Worm (Caenorhabditis elegans): ENCODE data around the gene tbx-41.

tbx-41 gene

ce11 chrX:1880665-1881064, 15.6 kb downstream of the tbx-41 start (continued):
- TF ChIP-seq sem-4 (tag; optimal IDR thresholded peaks at IDR 0.05) (no peak), gmeb-1 (tag; optimal IDR thresholded peaks at IDR 0.05) (peak; percentile 58), unc-55 (GFP tag; optimal IDR thresholded peaks at IDR 0.05) (peak; percentile 71), nhr-25 (tag; optimal IDR thresholded peaks at IDR 0.05) (no peak), nhr-10 (tag; optimal IDR thresholded peaks at IDR 0.05) (no peak), sma-3 (GFP tag; optimal IDR thresholded peaks at IDR 0.05) (peak; percentile 43), lin-13 (GFP tag; optimal IDR thresholded peaks at IDR 0.05) (peak; percentile 56)

DNA sequence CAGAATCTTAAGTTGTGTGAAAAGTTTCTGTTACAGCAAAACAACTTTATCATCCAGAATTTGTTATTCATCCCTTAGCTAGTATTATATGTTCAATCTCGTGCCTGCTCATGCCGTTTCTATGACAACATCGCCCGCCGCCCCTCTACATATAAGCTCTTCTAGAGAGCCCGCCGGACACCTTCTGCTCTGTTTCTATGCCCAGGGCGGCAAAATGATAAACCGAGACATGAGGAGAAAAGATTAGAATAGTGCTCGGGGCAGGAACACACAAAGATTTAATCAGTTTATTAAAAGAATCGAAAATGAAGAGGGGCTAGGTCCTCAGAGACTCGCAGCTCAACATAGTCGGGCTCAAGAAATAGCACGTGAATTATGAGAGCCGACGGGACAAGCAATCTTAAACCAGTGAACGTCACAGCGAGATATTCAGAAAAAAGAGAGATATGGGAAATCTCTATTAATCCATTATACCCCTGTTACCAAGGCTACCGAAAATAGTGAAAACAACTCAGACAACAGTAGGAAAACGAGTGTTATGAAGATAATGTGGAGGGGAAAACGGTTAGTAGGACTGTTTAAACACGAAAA, 23.5 kb downstream of the tbx-41 start:
- TF ChIP-seq unc-39 (tag; optimal IDR thresholded peaks at IDR 0.05) (no peak), sem-4 (tag; optimal IDR thresholded peaks at IDR 0.05) (peak; percentile 2), unc-55 (GFP tag; optimal IDR thresholded peaks at IDR 0.05) (peak; percentile 26), nhr-129 (tag; optimal IDR thresholded peaks at IDR 0.05) (peak; percentile 72), fos-1 (tag; optimal IDR thresholded peaks at IDR 0.05) (peak; percentile 5), sma-9 (GFP tag; optimal IDR thresholded peaks at IDR 0.05) (peak; percentile 24), sma-9 (tag; optimal IDR thresholded peaks at IDR 0.05) (no peak), F13H6.1 (tag; optimal IDR thresholded peaks at IDR 0.05) (peak; percentile 35), C34F6.9 (tag; optimal IDR thresholded peaks at IDR 0.05) (peak; percentile 43), nhr-6 (tag; optimal IDR thresholded peaks at IDR 0.05) (no peak), crh-2 (tag; optimal IDR thresholded peaks at IDR 0.05) (peak; percentile 56), gmeb-1 (tag; optimal IDR thresholded peaks at IDR 0.05) (peak; percentile 60), ztf-4 (tag; optimal IDR thresholded peaks at IDR 0.05) (peak; percentile 35), nhr-11 (tag; optimal IDR thresholded peaks at IDR 0.05) (no peak), elt-1 (tag; optimal IDR thresholded peaks at IDR 0.05) (no peak), skn-1 (tag; optimal IDR thresholded peaks at IDR 0.05) (no peak), ztf-11 (tag; optimal IDR thresholded peaks at IDR 0.05) (no peak), lin-11 (tag; optimal IDR thresholded peaks at IDR 0.05) (peak; percentile 80), R02D3.7 (tag; optimal IDR thresholded peaks at IDR 0.05) (no peak), lin-13 (GFP tag; optimal IDR thresholded peaks at IDR 0.05) (peak; percentile 57), nhr-77 (tag; optimal IDR thresholded peaks at IDR 0.05) (no peak), mab-5 (tag; optimal IDR thresholded peaks at IDR 0.05) (peak; percentile 30), nhr-21 (tag; optimal IDR thresholded peaks at IDR 0.05) (peak; percentile 71), Y55F3AM.14 (GFP tag; optimal IDR thresholded peaks at IDR 0.05) (no peak), ZK546.5 (tag; optimal IDR thresholded peaks at IDR 0.05) (peak; percentile 21), nhr-237 (tag; optimal IDR thresholded peaks at IDR 0.05) (peak; percentile 27), lsy-2 (tag; optimal IDR thresholded peaks at IDR 0.05) (peak; percentile 50 to 82)

DNA sequence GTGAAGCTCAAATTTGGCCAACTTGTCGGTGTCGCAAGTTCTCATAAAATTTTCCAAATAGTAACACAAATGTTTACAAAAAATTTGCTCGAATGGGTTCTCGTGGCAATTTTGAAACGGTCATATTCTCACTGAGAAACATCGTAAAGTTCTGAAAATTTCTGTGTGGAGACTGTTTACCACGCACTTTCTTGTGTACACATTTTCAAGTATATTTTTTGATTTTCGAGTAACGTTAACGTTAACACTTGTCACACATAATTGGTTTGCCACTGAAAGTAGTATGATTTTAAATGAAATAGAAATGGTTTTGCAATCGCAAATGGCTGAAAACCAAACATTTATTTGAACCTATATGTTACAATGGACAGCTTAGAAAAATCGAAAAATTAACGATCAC, 25.8 kb downstream of the tbx-41 start:
- TF ChIP-seq Y55F3AM.14 (GFP tag; optimal IDR thresholded peaks at IDR 0.05) (no peak), ztf-11 (tag; optimal IDR thresholded peaks at IDR 0.05) (no peak), nhr-11 (tag; optimal IDR thresholded peaks at IDR 0.05) (no peak), mdl-1 (tag; optimal IDR thresholded peaks at IDR 0.05) (no peak), sma-3 (GFP tag; optimal IDR thresholded peaks at IDR 0.05) (no peak), nhr-21 (tag; optimal IDR thresholded peaks at IDR 0.05) (no peak), egl-27 (tag; optimal IDR thresholded peaks at IDR 0.05) (no peak)

- TF ChIP-seq R02D3.7 (tag; optimal IDR thresholded peaks at IDR 0.05), result no peak
- no peak for TF ChIP-seq dmd-4 (tag; optimal IDR thresholded peaks at IDR 0.05)
- TF ChIP-seq ztf-1 (GFP tag; conservative IDR thresholded peaks at IDR 0.05), result no peak
- TF ChIP-seq ztf-11 (tag; optimal IDR thresholded peaks at IDR 0.05), result no peak
- TF ChIP-seq nhr-129 (tag; optimal IDR thresholded peaks at IDR 0.05), result no peak
- TF ChIP-seq nhr-6 (tag; optimal IDR thresholded peaks at IDR 0.05), result no peak
- no peak for TF ChIP-seq nhr-12 (tag; optimal IDR thresholded peaks at IDR 0.05)
- no peak for TF ChIP-seq alr-1 (tag; optimal IDR thresholded peaks at IDR 0.05)
- TF ChIP-seq lin-11 (tag; optimal IDR thresholded peaks at IDR 0.05), result no peak
- TF ChIP-seq unc-39 (tag; optimal IDR thresholded peaks at IDR 0.05), result no peak
- no peak for TF ChIP-seq elt-3 (tag; optimal IDR thresholded peaks at IDR 0.05)
- TF ChIP-seq zag-1 (tag; optimal IDR thresholded peaks at IDR 0.05), result no peak
- no peak for TF ChIP-seq ceh-16 (tag; optimal IDR thresholded peaks at IDR 0.05)
- no peak for TF ChIP-seq blmp-1 (tag; optimal IDR thresholded peaks at IDR 0.05; ENCODE audit: insufficient read depth)
Observed at ce11 chrX:1891887-1892286, 26.8 kb downstream of the tbx-41 start, which contains the start of gene B0294.3. B0294.3 (plus strand) TSS chrX:1892187.
